Fruit fly (Drosophila melanogaster) whole organism, embryonic: ENCODE data around the gene baf.

Experiments
- CG11695 ChIP-seq: fragments of 200-800 bp; sonication (Bioruptor generic); IDR thresholded peaks from 3 replicates; pipeline ENCODE4 v1.3.6; 2022; ENCODE audit warnings: missing biosample characterization, missing genetic modification characterization
- CG14710 ChIP-seq: fragments of 200-800 bp; sonication (Bioruptor generic); optimal IDR thresholded peaks from 3 replicates; lab custom pipeline; 2019; ENCODE audit warnings: missing biosample characterization, mild to moderate bottlenecking, missing genetic modification characterization, moderate library complexity
- Dfd ChIP-seq, 2 experiments: fragments of >200 bp; optimal IDR thresholded peaks; 2 replicates each; lab custom pipeline; 2017; ENCODE audit warnings: missing biosample characterization in 2 of 2, missing genetic modification characterization in 2 of 2
- Doc3 ChIP-seq: fragments of 200-800 bp; sonication (Bioruptor generic); IDR thresholded peaks from 3 replicates; pipeline ENCODE4 v1.3.6; 2022; ENCODE audit warnings: missing biosample characterization, missing genetic modification characterization; ENCODE audit not compliant: partially characterized antibody
- Med ChIP-seq: fragments of 200-800 bp; sonication (Bioruptor generic); peaks from one replicate; lab custom pipeline; 2016; ENCODE audit warnings: missing biosample characterization, missing genetic modification characterization, mild to moderate bottlenecking, inconsistent platforms, moderate library complexity
- Scr ChIP-seq: fragments of 200-800 bp; sonication (Bioruptor generic); IDR thresholded peaks from 2 replicates; pipeline ENCODE4 v1.3.6; 2022; ENCODE audit warnings: missing biosample characterization, missing genetic modification characterization; ENCODE audit not compliant: partially characterized antibody
- da ChIP-seq: fragments of 200-800 bp; sonication (Bioruptor generic); optimal IDR thresholded peaks from 2 replicates; lab custom pipeline; 2016; ENCODE audit warnings: missing biosample characterization, missing genetic modification characterization
- rib ChIP-seq: fragments of 200-800 bp; sonication (Bioruptor generic); IDR thresholded peaks from 2 replicates; pipeline ENCODE4 v1.3.6; 2022; ENCODE audit warnings: missing biosample characterization, missing genetic modification characterization
- salm ChIP-seq: fragments of 200-800 bp; sonication (Bioruptor generic); optimal IDR thresholded peaks from 2 replicates; lab custom pipeline; 2018; ENCODE audit warnings: missing biosample characterization, mild to moderate bottlenecking, missing genetic modification characterization
- scrt ChIP-seq: fragments of 200-800 bp; sonication (Bioruptor generic); optimal IDR thresholded peaks from 2 replicates; lab custom pipeline; 2018; ENCODE audit warnings: missing biosample characterization, mild to moderate bottlenecking, missing genetic modification characterization, moderate library complexity
- ssp ChIP-seq: fragments of 200-800 bp; sonication (Bioruptor generic); IDR thresholded peaks from 2 replicates; pipeline ENCODE4 v1.3.6; 2022; ENCODE audit warnings: missing biosample characterization, missing genetic modification characterization
- ttk ChIP-seq: fragments of 200-800 bp; sonication (Bioruptor generic); IDR thresholded peaks from 2 replicates; pipeline ENCODE4 v2.1.2; 2022; ENCODE audit warnings: missing biosample characterization, missing genetic modification characterization
- yki ChIP-seq: fragments of >200 bp; optimal IDR thresholded peaks from 3 replicates; lab custom pipeline; 2018

dm6 chr2L:8040872-8041271, 11.6 kb downstream of the baf start, which contains the start of gene CCDC53:
- TF ChIP-seq Med (GFP tag; lab: Kevin White, UChicago), result no peak
- TF ChIP-seq Scr (GFP tag; lab: Robert Waterston, UW), result no peak
- no peak for TF ChIP-seq yki (lab: Kevin White, UChicago)
- TF ChIP-seq ttk (GFP tag; lab: Robert Waterston, UW), result no peak
- TF ChIP-seq salm (tag; lab: Kevin White, UChicago), result no peak
- TF ChIP-seq CG11695 (GFP tag; lab: Robert Waterston, UW), result no peak
- peak; percentile 12 for TF ChIP-seq CG14710
- no peak for TF ChIP-seq scrt (GFP tag; lab: Kevin White, UChicago)
- TF ChIP-seq rib (GFP tag; lab: Robert Waterston, UW), result no peak
- no peak for TF ChIP-seq ssp
- TF ChIP-seq Dfd (GFP tag; optimal IDR thresholded peaks at IDR 0.05; lab: Kevin White, UChicago), result no peak
- TF ChIP-seq Doc3, result no peak
- TF ChIP-seq da (GFP tag; lab: Kevin White, UChicago), result no peak
